Fruit fly (Drosophila melanogaster) whole organism, wandering third instar larva: Measurements from ENCODE around the gene Rga.

Source experiments
- Abd-B ChIP-seq: fragments of >200 bp; optimal IDR thresholded peaks from 2 replicates; lab custom pipeline; 2017; ENCODE audit warnings: missing biosample characterization, missing genetic modification characterization
- CG32264 ChIP-seq: fragments of 200-800 bp; sonication (Bioruptor generic); optimal IDR thresholded peaks from 2 replicates; lab custom pipeline; 2016; ENCODE audit warnings: missing biosample characterization, missing genetic modification characterization
- CG9705 ChIP-seq: fragments of 200-800 bp; sonication (Bioruptor generic); optimal IDR thresholded peaks from 2 replicates; lab custom pipeline; 2018; ENCODE audit warnings: missing biosample characterization, mild to moderate bottlenecking, missing genetic modification characterization
- CrebA ChIP-seq: fragments of 200-800 bp; sonication (Bioruptor generic); optimal IDR thresholded peaks from 2 replicates; lab custom pipeline; 2016; ENCODE audit warnings: missing biosample characterization, mild to moderate bottlenecking, missing genetic modification characterization, borderline replicate concordance
- Dfd ChIP-seq: fragments of >200 bp; optimal IDR thresholded peaks from 2 replicates; lab custom pipeline; 2017; ENCODE audit warnings: missing biosample characterization, missing genetic modification characterization
- Dif ChIP-seq: fragments of 200-275, 200-300 bp; sonication (Bioruptor generic); optimal IDR thresholded peaks from 2 replicates; lab custom pipeline; 2018; ENCODE audit warnings: missing biosample characterization, missing genetic modification characterization; ENCODE audit not compliant: partially characterized antibody
- GATAd ChIP-seq: sonication (Bioruptor generic); optimal IDR thresholded peaks from 2 replicates; lab custom pipeline; 2016; ENCODE audit warnings: missing biosample characterization, missing genetic modification characterization
- HLH106 ChIP-seq: fragments of 200-800 bp; optimal IDR thresholded peaks from 3 replicates; lab custom pipeline; 2019; ENCODE audit warnings: missing biosample characterization, mild to moderate bottlenecking, missing genetic modification characterization, moderate library complexity
- Hnf4 ChIP-seq: fragments of 200-800 bp; sonication (Bioruptor generic); optimal IDR thresholded peaks from 2 replicates; lab custom pipeline; 2016; ENCODE audit warnings: missing biosample characterization, mild to moderate bottlenecking, missing genetic modification characterization
- Hr78 ChIP-seq: fragments of >200 bp; optimal IDR thresholded peaks from 2 replicates; lab custom pipeline; 2017; ENCODE audit warnings: missing biosample characterization, missing genetic modification characterization
- Hr83 ChIP-seq: fragments of 200-300 bp; sonication (Bioruptor generic); optimal IDR thresholded peaks from 2 replicates; lab custom pipeline; 2016; ENCODE audit warnings: missing biosample characterization, mild to moderate bottlenecking, missing genetic modification characterization, moderate library complexity; ENCODE audit not compliant: poor library complexity, severe bottlenecking
- Jra ChIP-seq: sonication (Bioruptor generic); optimal IDR thresholded peaks from 2 replicates; lab custom pipeline; 2016; ENCODE audit warnings: missing biosample characterization, missing genetic modification characterization
- Mio ChIP-seq: sonication (Bioruptor generic); optimal IDR thresholded peaks from 2 replicates; lab custom pipeline; 2016; ENCODE audit warnings: missing biosample characterization, missing genetic modification characterization
- Myc ChIP-seq: fragments of >200 bp; optimal IDR thresholded peaks from 2 replicates; lab custom pipeline; 2017
- N ChIP-seq: fragments of >200 bp; optimal IDR thresholded peaks from 2 replicates; lab custom pipeline; 2018; ENCODE audit warnings: missing biosample characterization, missing external identifiers, missing genetic modification characterization
- OdsH ChIP-seq: fragments of 200-800 bp; sonication (Bioruptor generic); optimal IDR thresholded peaks from 2 replicates; lab custom pipeline; 2016; ENCODE audit warnings: missing biosample characterization, mild to moderate bottlenecking, missing genetic modification characterization
- Rel ChIP-seq, 2 experiments: fragments of 200-800 bp; sonication (Bioruptor generic) in 1 of 2; optimal IDR thresholded peaks; 2 replicates in 1 of 2; 3 replicates in 1 of 2; lab custom pipeline; 2016 to 2019; ENCODE audit warnings: mild to moderate bottlenecking in 2 of 2, missing biosample characterization in 2 of 2, missing genetic modification characterization in 2 of 2, moderate library complexity in 1 of 2
- Sp1 ChIP-seq: fragments of 200-800 bp; sonication (Bioruptor generic); optimal IDR thresholded peaks from 3 replicates; lab custom pipeline; 2019; ENCODE audit warnings: missing biosample characterization, mild to moderate bottlenecking, missing genetic modification characterization, moderate library complexity
- Vsx2 ChIP-seq: fragments of 200-300, 225-300 bp; sonication (Bioruptor generic); optimal IDR thresholded peaks from 2 replicates; lab custom pipeline; 2018; ENCODE audit warnings: missing biosample characterization, missing genetic modification characterization; ENCODE audit not compliant: partially characterized antibody
- br ChIP-seq: fragments of 200-800 bp; sonication (Bioruptor generic); optimal IDR thresholded peaks from 2 replicates; lab custom pipeline; 2016; ENCODE audit warnings: missing biosample characterization, missing genetic modification characterization
- brk ChIP-seq: fragments of 200-800 bp; sonication (Bioruptor generic); optimal IDR thresholded peaks from 2 replicates; lab custom pipeline; 2016; ENCODE audit warnings: missing biosample characterization, mild to moderate bottlenecking, missing genetic modification characterization
- dl ChIP-seq, 2 experiments: fragments of 175-275, 200-275 bp in 1 of 2; fragments of 200-275 bp in 1 of 2; sonication (Bioruptor generic); optimal IDR thresholded peaks; lab custom pipeline; 2018; ENCODE audit warnings: mild to moderate bottlenecking in 2 of 2, missing biosample characterization in 2 of 2, missing genetic modification characterization in 2 of 2, moderate library complexity in 2 of 2; ENCODE audit not compliant: partially characterized antibody in 2 of 2, insufficient read depth in 1 of 2
- dmrt93B ChIP-seq: fragments of 200-800 bp; sonication (Bioruptor generic); optimal IDR thresholded peaks from 2 replicates; lab custom pipeline; 2018; ENCODE audit warnings: missing biosample characterization, mild to moderate bottlenecking, missing genetic modification characterization
- dsf ChIP-seq: sonication (Bioruptor generic); optimal IDR thresholded peaks from 2 replicates; lab custom pipeline; 2016; ENCODE audit warnings: missing biosample characterization, missing genetic modification characterization, borderline replicate concordance
- ey ChIP-seq: fragments of 200-800 bp; sonication (Bioruptor generic); optimal IDR thresholded peaks from 2 replicates; lab custom pipeline; 2016; ENCODE audit warnings: missing biosample characterization, missing genetic modification characterization
- foxo ChIP-seq, 2 experiments: fragments of 200-800 bp; sonication (Bioruptor generic); optimal IDR thresholded peaks; 2 replicates in 1 of 2; 3 replicates in 1 of 2; lab custom pipeline; 2016 to 2017; ENCODE audit warnings: missing biosample characterization in 2 of 2, missing genetic modification characterization in 2 of 2
- fru ChIP-seq: fragments of 200-800 bp; sonication (Bioruptor generic); optimal IDR thresholded peaks from 3 replicates; lab custom pipeline; 2016; ENCODE audit warnings: missing biosample characterization, mild to moderate bottlenecking, missing genetic modification characterization
- h ChIP-seq: fragments of 200-800 bp; sonication (Bioruptor generic); optimal IDR thresholded peaks from 3 replicates; lab custom pipeline; 2016; ENCODE audit warnings: missing biosample characterization, mild to moderate bottlenecking, missing genetic modification characterization
- jim ChIP-seq: fragments of 175-275, 200-325 bp; sonication (Bioruptor generic); optimal IDR thresholded peaks from 2 replicates; lab custom pipeline; 2016; ENCODE audit warnings: missing biosample characterization, mild to moderate bottlenecking, missing genetic modification characterization
- lola ChIP-seq: fragments of >200 bp; optimal IDR thresholded peaks from 2 replicates; lab custom pipeline; 2017; ENCODE audit warnings: missing biosample characterization, missing genetic modification characterization
- pan ChIP-seq: fragments of >200 bp; optimal IDR thresholded peaks from 2 replicates; lab custom pipeline; 2017
- psq ChIP-seq: fragments of 200-800 bp; sonication (Bioruptor generic); optimal IDR thresholded peaks from 3 replicates; lab custom pipeline; 2017; ENCODE audit warnings: missing biosample characterization, mild to moderate bottlenecking, missing genetic modification characterization, moderate library complexity
- rgr ChIP-seq: fragments of 200-800 bp; sonication (Bioruptor generic); optimal IDR thresholded peaks from 3 replicates; lab custom pipeline; 2016; ENCODE audit warnings: missing biosample characterization, mild to moderate bottlenecking, missing genetic modification characterization
- sage ChIP-seq: fragments of 200-800 bp; sonication (Bioruptor generic); optimal IDR thresholded peaks from 2 replicates; lab custom pipeline; 2016; ENCODE audit warnings: missing biosample characterization, mild to moderate bottlenecking, missing genetic modification characterization
- sv ChIP-seq: fragments of 200-800 bp; sonication (Bioruptor generic); optimal IDR thresholded peaks from 3 replicates; lab custom pipeline; 2016; ENCODE audit warnings: missing biosample characterization, missing genetic modification characterization
- tai ChIP-seq: sonication (Bioruptor generic); optimal IDR thresholded peaks from 2 replicates; lab custom pipeline; 2016; ENCODE audit warnings: missing biosample characterization, missing genetic modification characterization
- usp ChIP-seq: fragments of >200 bp; optimal IDR thresholded peaks from 2 replicates; lab custom pipeline; 2017; ENCODE audit warnings: missing biosample characterization, missing genetic modification characterization
- woc ChIP-seq: sonication (Bioruptor generic); optimal IDR thresholded peaks from 2 replicates; lab custom pipeline; 2016; ENCODE audit warnings: missing biosample characterization, mild to moderate bottlenecking, missing genetic modification characterization

Gene Rga

DNA sequence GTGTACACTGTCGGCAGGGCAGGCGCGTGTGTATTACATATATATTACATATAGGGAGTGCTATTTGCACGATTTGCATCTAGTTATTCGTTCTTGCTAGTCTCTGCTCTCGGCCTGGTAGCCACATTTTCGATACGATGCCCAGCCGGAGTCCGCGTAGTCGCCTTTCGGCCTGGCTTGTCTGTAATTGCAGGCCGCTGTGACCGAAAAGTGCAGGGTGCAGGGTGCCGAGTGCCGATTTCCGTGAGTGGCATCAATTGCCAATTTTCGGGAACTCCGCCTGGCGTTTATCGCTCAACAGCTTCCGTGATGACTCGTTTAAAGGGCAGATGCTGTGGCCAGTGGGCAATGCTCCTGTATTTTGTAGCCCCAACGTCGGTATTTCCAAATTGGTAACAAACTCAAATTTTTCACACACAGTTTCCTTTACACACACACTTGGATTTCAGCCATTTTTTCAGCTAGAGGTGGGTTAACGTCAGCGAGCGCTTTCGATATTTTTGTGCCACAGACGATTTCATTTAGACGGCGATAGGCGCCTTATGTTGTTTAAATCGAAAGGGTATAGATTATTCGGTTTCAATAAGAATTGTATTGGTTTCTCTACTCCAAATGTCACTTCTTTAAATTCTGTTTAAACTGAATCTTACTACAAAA lies 24.9 kb downstream of the Rga start, which contains the start of gene CG2926:
Gene CG2926, minus strand, starts transcription at position 518 of the 657 bp plus-strand sequence.
- TF ChIP-seq Rel (GFP tag; optimal IDR thresholded peaks at IDR 0.05; lab: Kevin White, UChicago) (no peak), Rel (tag; optimal IDR thresholded peaks at IDR 0.05; lab: Kevin White, UChicago) (no peak), sage (GFP tag; lab: Kevin White, UChicago) (no peak), Hnf4 (GFP tag; lab: Kevin White, UChicago) (no peak), foxo (GFP tag; optimal IDR thresholded peaks at IDR 0.05; lab: Kevin White, UChicago) (no peak), lola (no peak), dmrt93B (no peak), Jra (no peak), Mio (GFP tag; lab: Kevin White, UChicago) (no peak), dsf (GFP tag; lab: Kevin White, UChicago) (no peak), Dfd (no peak), Myc (lab: Kevin White, UChicago) (no peak), pan (lab: Kevin White, UChicago) (no peak), CG32264 (GFP tag; lab: Kevin White, UChicago) (no peak), N (GFP tag; lab: Kevin White, UChicago) (no peak), brk (GFP tag; lab: Kevin White, UChicago) (no peak), usp (GFP tag; lab: Kevin White, UChicago) (no peak), dl (GFP tag; optimal IDR thresholded peaks at IDR 0.05; lab: Kevin White, UChicago; ENCODE audit: insufficient read depth in 1 of 2, partially characterized antibody in 2 of 2) (no peak), ey (GFP tag; lab: Kevin White, UChicago) (peak; percentile 34), Hr83 (peak; percentile 88), fru (GFP tag; lab: Kevin White, UChicago) (no peak), Abd-B (no peak), CG9705 (GFP tag; lab: Kevin White, UChicago) (peak; percentile 16), Dif (GFP tag; lab: Kevin White, UChicago) (no peak), Hr78 (no peak), tai (GFP tag; lab: Kevin White, UChicago) (no peak), OdsH (peak; percentile 15), CrebA (no peak), rgr (GFP tag; lab: Kevin White, UChicago) (no peak), GATAd (GFP tag; lab: Kevin White, UChicago) (no peak), woc (GFP tag; lab: Kevin White, UChicago) (no peak), h (peak; percentile 54), jim (GFP tag; lab: Kevin White, UChicago) (peak; percentile 58), br (GFP tag; lab: Kevin White, UChicago) (no peak), psq (GFP tag; lab: Kevin White, UChicago) (no peak), sv (GFP tag; lab: Kevin White, UChicago) (no peak), Sp1 (GFP tag; lab: Kevin White, UChicago) (no peak), Vsx2 (GFP tag; lab: Kevin White, UChicago) (no peak), HLH106 (no peak)
- TF ChIP-seq, all 38 proteins: peak for 6

DNA sequence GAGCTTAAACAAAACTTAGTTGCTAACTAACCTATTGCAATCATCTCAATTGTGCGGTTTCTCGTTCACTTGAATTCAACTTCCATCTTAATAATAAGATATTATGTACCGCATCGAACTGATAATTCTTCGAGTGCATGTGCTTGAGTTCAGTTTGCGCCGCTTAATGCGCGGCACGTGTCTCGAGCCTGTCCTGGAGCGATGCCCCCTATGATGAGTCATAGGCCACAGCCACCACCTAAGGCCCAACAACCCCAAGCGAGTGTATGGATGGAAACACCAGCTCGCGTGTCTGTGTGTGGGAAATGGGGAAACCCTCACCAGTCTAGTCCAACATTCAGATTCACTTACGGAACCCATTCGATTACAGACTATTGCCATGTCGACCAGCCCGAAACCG lies 39.0 kb downstream of the Rga start:
- TF ChIP-seq h (no peak), Mio (GFP tag; lab: Kevin White, UChicago) (no peak), br (GFP tag; lab: Kevin White, UChicago) (peak; percentile 4), pan (lab: Kevin White, UChicago) (no peak), brk (GFP tag; lab: Kevin White, UChicago) (no peak), CG9705 (GFP tag; lab: Kevin White, UChicago) (no peak), ey (GFP tag; lab: Kevin White, UChicago) (no peak)
